Worm (Caenorhabditis elegans): ENCODE results near the gene nlt-1.

The nlt-1 gene

ce11 chrII:10016013-10016412 is 15.1 kb upstream of the nlt-1 start, which contains the start of gene lec-2 (continued):
- TF ChIP-seq ceh-82 (tag; optimal IDR thresholded peaks at IDR 0.05) (peak in 1 of 3 experiments; percentile 3), isw-1 (GFP tag; IDR thresholded peaks at IDR 0.05) (no peak), efl-1 (optimal IDR thresholded peaks at IDR 0.05) (no peak), efl-1 (GFP tag; optimal IDR thresholded peaks at IDR 0.05 in 1 of 2) (peak in 1 of 2 experiments; percentile 84), fkh-8 (tag; optimal IDR thresholded peaks at IDR 0.05) (peak; percentile 83), tlp-1 (tag; optimal IDR thresholded peaks at IDR 0.05) (no peak), snu-23 (GFP tag; optimal IDR thresholded peaks at IDR 0.05) (no peak), sup-37 (GFP tag; optimal IDR thresholded peaks at IDR 0.05) (no peak), snpc-4 (tag; optimal IDR thresholded peaks at IDR 0.05) (no peak), zip-4 (GFP tag; optimal IDR thresholded peaks at IDR 0.05) (no peak), lsy-2 (tag; optimal IDR thresholded peaks at IDR 0.05) (peak in 1 of 2 experiments; percentile 19), mef-2 (tag; optimal IDR thresholded peaks at IDR 0.05) (no peak), mep-1 (tag; optimal IDR thresholded peaks at IDR 0.05) (no peak), efl-3 (GFP tag; optimal IDR thresholded peaks at IDR 0.05) (no peak), lin-14 (GFP tag; optimal IDR thresholded peaks at IDR 0.05) (peak; percentile 74), nhr-20 (tag; optimal IDR thresholded peaks at IDR 0.05) (peak; percentile 44), nhr-237 (tag; optimal IDR thresholded peaks at IDR 0.05) (no peak), ceh-88 (GFP tag; IDR thresholded peaks at IDR 0.05) (no peak), nhr-12 (tag; optimal IDR thresholded peaks at IDR 0.05) (no peak), hlh-17 (GFP tag; optimal IDR thresholded peaks at IDR 0.05; ENCODE audit: borderline replicate concordance) (no peak), fkh-10 (GFP tag; optimal IDR thresholded peaks at IDR 0.05) (no peak), unc-62 (GFP tag; optimal IDR thresholded peaks at IDR 0.05) (no peak), sptf-1 (tag; optimal IDR thresholded peaks at IDR 0.05) (no peak), C16A3.4 (tag; optimal IDR thresholded peaks at IDR 0.05) (no peak), nhr-28 (tag; optimal IDR thresholded peaks at IDR 0.05) (no peak), pag-3 (tag; optimal IDR thresholded peaks at IDR 0.05; ENCODE audit: borderline replicate concordance, insufficient read depth) (peak; percentile 74), ztf-11 (tag; optimal IDR thresholded peaks at IDR 0.05) (no peak), ets-5 (GFP tag; IDR thresholded peaks at IDR 0.05) (no peak), unc-98 (GFP tag; IDR thresholded peaks at IDR 0.05) (no peak), fos-1 (tag; optimal IDR thresholded peaks at IDR 0.05) (no peak), elt-2 (tag; optimal IDR thresholded peaks at IDR 0.05) (no peak), egl-27 (tag; optimal IDR thresholded peaks at IDR 0.05) (no peak), mdl-1 (tag; optimal IDR thresholded peaks at IDR 0.05) (peak in 1 of 2 experiments; percentile 45), tbx-2 (tag; optimal IDR thresholded peaks at IDR 0.05) (peak; percentile 28), rnt-1 (tag; optimal IDR thresholded peaks at IDR 0.05) (no peak), nhr-84 (tag; optimal IDR thresholded peaks at IDR 0.05) (no peak), elt-3 (tag; optimal IDR thresholded peaks at IDR 0.05) (peak in 1 of 6 experiments; percentile 18), aha-1 (tag; optimal IDR thresholded peaks at IDR 0.05) (no peak), lin-39 (tag; optimal IDR thresholded peaks at IDR 0.05) (no peak), F16B12.6 (tag; optimal IDR thresholded peaks at IDR 0.05) (no peak), dpl-1 (GFP tag; optimal IDR thresholded peaks at IDR 0.05) (no peak), ces-1 (GFP tag; optimal IDR thresholded peaks at IDR 0.05) (no peak), irx-1 (tag; optimal IDR thresholded peaks at IDR 0.05) (no peak), hlh-4 (tag; optimal IDR thresholded peaks at IDR 0.05) (no peak), ceh-8 (GFP tag; optimal IDR thresholded peaks at IDR 0.05) (no peak), hpl-2 (GFP tag; optimal IDR thresholded peaks at IDR 0.05) (no peak), nhr-19 (GFP tag; conservative IDR thresholded peaks at IDR 0.05) (peak; percentile 7), nhr-77 (tag; optimal IDR thresholded peaks at IDR 0.05) (no peak)

Data from whole organism, L1 larva.